Fruit fly (Drosophila melanogaster) whole organism, embryonic: Measurements from ENCODE around the gene Exn.
A peak's percentile ranks its signal among the peaks of the same experiment; 100 is the strongest.

Experiments used
- Bgb ChIP-seq: fragments of 200-800 bp; sonication (Bioruptor generic); IDR thresholded peaks from 2 replicates; pipeline ENCODE4 v1.3.6; 2022; ENCODE audit warnings: missing biosample characterization, missing genetic modification characterization; ENCODE audit not compliant: partially characterized antibody
- Blimp-1 ChIP-seq: fragments of 200-800 bp; sonication (Bioruptor generic); optimal IDR thresholded peaks from 3 replicates; lab custom pipeline; 2018; ENCODE audit warnings: missing biosample characterization, missing genetic modification characterization, mild to moderate bottlenecking, moderate library complexity, missing genetic modification reagents
- C15 ChIP-seq: fragments of 200-800 bp; sonication (Bioruptor generic); IDR thresholded peaks from 3 replicates; pipeline ENCODE4 v1.3.6; 2022; ENCODE audit warnings: missing biosample characterization, missing genetic modification characterization
- CG11696 ChIP-seq: fragments of 200-800 bp; sonication (Bioruptor generic); IDR thresholded peaks from 2 replicates; pipeline ENCODE4 v1.3.6; 2022; ENCODE audit warnings: missing biosample characterization, missing genetic modification characterization
- CG12391 ChIP-seq: fragments of 200-800 bp; sonication (Bioruptor generic); optimal IDR thresholded peaks from 3 replicates; lab custom pipeline; 2018; ENCODE audit warnings: missing biosample characterization, mild to moderate bottlenecking, missing genetic modification characterization, moderate library complexity
- CG13424 ChIP-seq: fragments of 200-800 bp; sonication (Bioruptor generic); optimal IDR thresholded peaks from 2 replicates; lab custom pipeline; 2019; ENCODE audit warnings: missing biosample characterization, mild to moderate bottlenecking, missing genetic modification characterization, moderate library complexity
- CG14014 ChIP-seq: fragments of 200-800 bp; sonication (Bioruptor generic); IDR thresholded peaks from 2 replicates; pipeline ENCODE4 v1.3.6; 2022; ENCODE audit warnings: missing biosample characterization, missing genetic modification characterization
- CG15601 ChIP-seq: fragments of 200-800 bp; sonication (Bioruptor generic); optimal IDR thresholded peaks from 3 replicates; lab custom pipeline; 2019; ENCODE audit warnings: missing biosample characterization, mild to moderate bottlenecking, missing genetic modification characterization, moderate library complexity
- CG15696 ChIP-seq: fragments of 200-800 bp; sonication (Bioruptor generic); optimal IDR thresholded peaks from 2 replicates; lab custom pipeline; 2019; ENCODE audit warnings: missing biosample characterization, mild to moderate bottlenecking, missing genetic modification characterization, moderate library complexity
- CG17361 ChIP-seq: fragments of 200-800 bp; sonication (Bioruptor generic); IDR thresholded peaks from 3 replicates; pipeline ENCODE4 v1.3.6; 2022; ENCODE audit warnings: missing biosample characterization, missing genetic modification characterization
- CG1792 ChIP-seq: fragments of 200-800 bp; sonication (Bioruptor generic); optimal IDR thresholded peaks from 2 replicates; lab custom pipeline; 2016; ENCODE audit warnings: missing biosample characterization, missing genetic modification characterization
- CG2120 ChIP-seq: fragments of 200-800 bp; sonication (Bioruptor generic); optimal IDR thresholded peaks from 3 replicates; lab custom pipeline; 2016; ENCODE audit warnings: missing biosample characterization, missing genetic modification characterization
- CG2712 ChIP-seq: fragments of 200-800 bp; optimal IDR thresholded peaks from 3 replicates; lab custom pipeline; 2019; ENCODE audit warnings: missing biosample characterization, mild to moderate bottlenecking, missing genetic modification characterization, moderate library complexity
- CG3163 ChIP-seq: fragments of 200-800 bp; sonication (Bioruptor generic); optimal IDR thresholded peaks from 3 replicates; lab custom pipeline; 2016; ENCODE audit warnings: missing biosample characterization, missing genetic modification characterization
- CG32532 ChIP-seq: fragments of 200-800 bp; sonication (Bioruptor generic); IDR thresholded peaks from 2 replicates; pipeline ENCODE4 v1.3.6; 2022; ENCODE audit warnings: missing biosample characterization, missing genetic modification characterization
- CG34422 ChIP-seq: fragments of 200-800 bp; sonication (Bioruptor generic); IDR thresholded peaks from 3 replicates; pipeline ENCODE4 v1.3.6; 2022; ENCODE audit warnings: missing biosample characterization, missing genetic modification characterization
- CG6272 ChIP-seq: fragments of 200-800 bp; sonication (Bioruptor generic); IDR thresholded peaks from 2 replicates; pipeline ENCODE4 v1.3.6; 2022; ENCODE audit warnings: missing biosample characterization, missing genetic modification characterization
- CG7271 ChIP-seq: fragments of 200-800 bp; sonication (Bioruptor generic); optimal IDR thresholded peaks from 2 replicates; lab custom pipeline; 2018; ENCODE audit warnings: missing biosample characterization, mild to moderate bottlenecking, missing genetic modification characterization, moderate library complexity
- CG7556 ChIP-seq: fragments of 200-800 bp; sonication (Bioruptor generic); optimal IDR thresholded peaks from 2 replicates; lab custom pipeline; 2017; ENCODE audit warnings: missing biosample characterization, mild to moderate bottlenecking, missing genetic modification characterization
- CG8388 ChIP-seq: fragments of 200-800 bp; sonication (Bioruptor generic); optimal IDR thresholded peaks from 2 replicates; lab custom pipeline; 2019; ENCODE audit warnings: missing biosample characterization, mild to moderate bottlenecking, missing genetic modification characterization, moderate library complexity
- CG8478 ChIP-seq: fragments of >200 bp; optimal IDR thresholded peaks from 2 replicates; lab custom pipeline; 2018
- CG8765 ChIP-seq: fragments of 200-800 bp; sonication (Bioruptor generic); IDR thresholded peaks from 2 replicates; pipeline ENCODE4 v1.3.6; 2022; ENCODE audit warnings: missing biosample characterization, missing genetic modification characterization
- CG9817 ChIP-seq: fragments of 200-800 bp; sonication (Bioruptor generic); optimal IDR thresholded peaks from 2 replicates; lab custom pipeline; 2018; ENCODE audit warnings: missing biosample characterization, mild to moderate bottlenecking, missing genetic modification characterization, moderate library complexity
- D ChIP-seq, 2 experiments: fragments of 200-800 bp in 1 of 2; fragments of >200 bp in 1 of 2; sonication (Bioruptor generic) in 1 of 2; optimal IDR thresholded peaks; 2 replicates in 1 of 2; 3 replicates in 1 of 2; lab custom pipeline; 2017; ENCODE audit warnings: mild to moderate bottlenecking in 1 of 2, missing biosample characterization in 1 of 2, missing genetic modification characterization in 1 of 2, missing genetic modification reagents in 1 of 2
- Deaf1 ChIP-seq: fragments of 200-800 bp; optimal IDR thresholded peaks from 3 replicates; lab custom pipeline; 2019; ENCODE audit warnings: missing biosample characterization, mild to moderate bottlenecking, missing genetic modification characterization, moderate library complexity
- Dfd ChIP-seq, 2 experiments: fragments of >200 bp; optimal IDR thresholded peaks; 2 replicates each; lab custom pipeline; 2017; ENCODE audit warnings: missing biosample characterization in 2 of 2, missing genetic modification characterization in 2 of 2
- Gsc ChIP-seq: fragments of 200-800 bp; sonication (Bioruptor generic); IDR thresholded peaks from 2 replicates; pipeline ENCODE4 v1.3.6; 2022; ENCODE audit warnings: missing biosample characterization, missing genetic modification characterization
- Med ChIP-seq: fragments of 200-800 bp; sonication (Bioruptor generic); peaks from one replicate; lab custom pipeline; 2016; ENCODE audit warnings: missing biosample characterization, missing genetic modification characterization, mild to moderate bottlenecking, inconsistent platforms, moderate library complexity
- NC2α ChIP-seq: fragments of 200-800 bp; sonication (Bioruptor generic); optimal IDR thresholded peaks from 2 replicates; lab custom pipeline; 2016; ENCODE audit warnings: missing biosample characterization, missing genetic modification characterization
- Nf-YA ChIP-seq: fragments of 200-800 bp; sonication (Bioruptor generic); IDR thresholded peaks from 2 replicates; pipeline ENCODE4 v1.3.6; 2022; ENCODE audit warnings: missing biosample characterization, missing genetic modification characterization
- Optix ChIP-seq: fragments of 200-800 bp; sonication (Bioruptor generic); IDR thresholded peaks from 3 replicates; pipeline ENCODE4 v1.3.6; 2022; ENCODE audit warnings: missing biosample characterization, missing genetic modification characterization
- bcd ChIP-seq: fragments of 200-800 bp; sonication (Bioruptor generic); optimal IDR thresholded peaks from 2 replicates; lab custom pipeline; 2017; ENCODE audit warnings: missing biosample characterization, mild to moderate bottlenecking, missing genetic modification characterization
- cad ChIP-seq: fragments of >200 bp; optimal IDR thresholded peaks from 2 replicates; lab custom pipeline; 2017; ENCODE audit warnings: missing biosample characterization, missing genetic modification characterization
- caup ChIP-seq: fragments of 200-800 bp; sonication (Bioruptor generic); optimal IDR thresholded peaks from 3 replicates; lab custom pipeline; 2017; ENCODE audit warnings: missing biosample characterization, mild to moderate bottlenecking, missing genetic modification characterization, moderate library complexity; ENCODE audit not compliant: severe bottlenecking
- danr ChIP-seq: fragments of 200-800 bp; sonication (Bioruptor generic); IDR thresholded peaks from 2 replicates; pipeline ENCODE4 v1.3.6; 2022; ENCODE audit warnings: missing biosample characterization, missing genetic modification characterization
- eve ChIP-seq, 2 experiments: fragments of >200 bp; optimal IDR thresholded peaks; 2 replicates each; lab custom pipeline; 2017; ENCODE audit warnings: missing biosample characterization in 2 of 2, missing genetic modification characterization in 2 of 2
- ewg ChIP-seq: fragments of 200-800 bp; sonication (Bioruptor generic); optimal IDR thresholded peaks from 3 replicates; lab custom pipeline; 2017; ENCODE audit warnings: mild to moderate bottlenecking, missing biosample characterization, missing genetic modification reagents, missing genetic modification characterization
- grau ChIP-seq: fragments of 200-800 bp; optimal IDR thresholded peaks from 3 replicates; lab custom pipeline; 2019; ENCODE audit warnings: missing biosample characterization, mild to moderate bottlenecking, missing genetic modification characterization, moderate library complexity
- maf-S ChIP-seq: fragments of 200-800 bp; sonication (Bioruptor generic); optimal IDR thresholded peaks from 2 replicates; lab custom pipeline; 2016; ENCODE audit warnings: missing biosample characterization, missing genetic modification characterization
- oc ChIP-seq: fragments of 200-800 bp; sonication (Bioruptor generic); optimal IDR thresholded peaks from 2 replicates; lab custom pipeline; 2018; ENCODE audit warnings: missing biosample characterization, mild to moderate bottlenecking, missing genetic modification characterization, moderate library complexity
- org-1 ChIP-seq: fragments of 200-800 bp; sonication (Bioruptor generic); optimal IDR thresholded peaks from 2 replicates; lab custom pipeline; 2017; ENCODE audit warnings: missing biosample characterization, missing genetic modification characterization
- pfk ChIP-seq: fragments of 200-800 bp; sonication (Bioruptor generic); optimal IDR thresholded peaks from 2 replicates; lab custom pipeline; 2018; ENCODE audit warnings: missing biosample characterization, mild to moderate bottlenecking, missing genetic modification characterization, moderate library complexity
- ro ChIP-seq: fragments of 200-800 bp; sonication (Bioruptor generic); IDR thresholded peaks from 2 replicates; pipeline ENCODE4 v1.3.6; 2022; ENCODE audit warnings: missing biosample characterization, missing genetic modification characterization
- sens-2 ChIP-seq: fragments of 200-800 bp; sonication (Bioruptor generic); IDR thresholded peaks from 2 replicates; pipeline ENCODE4 v1.3.6; 2022; ENCODE audit warnings: missing biosample characterization, missing genetic modification characterization
- seq ChIP-seq: fragments of 200-800 bp; sonication (Bioruptor generic); IDR thresholded peaks from 2 replicates; pipeline ENCODE4 v1.3.6; 2022; ENCODE audit warnings: missing biosample characterization, missing genetic modification characterization
- sisA ChIP-seq: fragments of 200-800 bp; sonication (Bioruptor generic); IDR thresholded peaks from 2 replicates; pipeline ENCODE4 v1.3.6; 2022; ENCODE audit warnings: missing biosample characterization, missing genetic modification characterization
- tgo ChIP-seq: fragments of 200-800 bp; sonication (Bioruptor generic); IDR thresholded peaks from 3 replicates; pipeline ENCODE4 v1.3.6; 2022; ENCODE audit warnings: missing biosample characterization, missing genetic modification characterization
- tio ChIP-seq: fragments of 200-800 bp; sonication (Bioruptor generic); optimal IDR thresholded peaks from 2 replicates; lab custom pipeline; 2017; ENCODE audit warnings: missing biosample characterization, missing genetic modification characterization, inconsistent platforms
- tup ChIP-seq: fragments of 200-800 bp; sonication (Bioruptor generic); optimal IDR thresholded peaks from 2 replicates; lab custom pipeline; 2016; ENCODE audit warnings: missing biosample characterization, mild to moderate bottlenecking, missing genetic modification characterization, moderate library complexity

Gene Exn

dm6 chr3L:17009715-17010491 is 40.1 kb downstream of the Exn start (continued):
- TF ChIP-seq CG14014 (GFP tag; lab: Robert Waterston, UW), result peak; percentile 14; the same call in 1 of the 2 replicates
- TF ChIP-seq eve (GFP tag; optimal IDR thresholded peaks at IDR 0.05; lab: Kevin White, UChicago), result no peak
- no peak for TF ChIP-seq sisA (GFP tag; lab: Robert Waterston, UW)
- peak; percentile 23; the same call in 1 of the 2 replicates for TF ChIP-seq seq (GFP tag; lab: Robert Waterston, UW)
- TF ChIP-seq D (optimal IDR thresholded peaks at IDR 0.05; lab: Kevin White, UChicago), result no peak
- TF ChIP-seq D (GFP tag; optimal IDR thresholded peaks at IDR 0.05; lab: Kevin White, UChicago), result no peak
- TF ChIP-seq bcd, result peak; percentile 25
- peak; percentile 100 for TF ChIP-seq Deaf1 (tag; lab: Kevin White, UChicago)
- no peak for TF ChIP-seq CG8388 (GFP tag; lab: Kevin White, UChicago)
- peak; percentile 22 for TF ChIP-seq CG2712 (tag; lab: Kevin White, UChicago)
- TF ChIP-seq CG11696 (GFP tag; lab: Robert Waterston, UW), result peak; percentile 95
- peak; percentile 22 for TF ChIP-seq CG9817 (tag; lab: Kevin White, UChicago)
- peak; percentile 14 for TF ChIP-seq CG1792 (GFP tag; lab: Kevin White, UChicago)
- peak; percentile 49; the same call in 1 of the 2 replicates for TF ChIP-seq Bgb (GFP tag; lab: Robert Waterston, UW)
- TF ChIP-seq C15 (GFP tag; lab: Robert Waterston, UW), result no peak
- peak; percentile 54 for TF ChIP-seq CG7556 (GFP tag; lab: Kevin White, UChicago)
- no peak for TF ChIP-seq CG3163
- peak; percentile 0 for TF ChIP-seq maf-S (GFP tag; lab: Kevin White, UChicago)
- TF ChIP-seq CG34422 (GFP tag; lab: Robert Waterston, UW), result peak; percentile 71; the same call in 1 of the 3 replicates
- TF ChIP-seq ro (GFP tag; lab: Robert Waterston, UW), result no peak
- TF ChIP-seq CG15601 (tag; lab: Kevin White, UChicago), result no peak
- TF ChIP-seq grau (tag; lab: Kevin White, UChicago), result peak; percentile 49
- no peak for TF ChIP-seq Blimp-1
- TF ChIP-seq CG32532, result peak; percentile 59
- TF ChIP-seq CG2120, result peak; percentile 49
- TF ChIP-seq tio (GFP tag; lab: Kevin White, UChicago), result peak; percentile 52
- no peak for TF ChIP-seq CG8765 (GFP tag; lab: Robert Waterston, UW)
- no peak for TF ChIP-seq danr (GFP tag; lab: Robert Waterston, UW)
- TF ChIP-seq CG12391 (tag; lab: Kevin White, UChicago), result peak; percentile 32
- no peak; the same call in 2 of the 3 replicates for TF ChIP-seq Optix (GFP tag; lab: Robert Waterston, UW)
- TF ChIP-seq sens-2 (GFP tag; lab: Robert Waterston, UW), result peak; percentile 55
- no peak for TF ChIP-seq NC2α (GFP tag; lab: Kevin White, UChicago)
- peak; percentile 84 for TF ChIP-seq CG8478 (lab: Kevin White, UChicago)
- TF ChIP-seq Dfd (GFP tag; optimal IDR thresholded peaks at IDR 0.05; lab: Kevin White, UChicago), result no peak
- TF ChIP-seq Med (GFP tag; lab: Kevin White, UChicago), result peak; percentile 87
- peak; percentile 26 for TF ChIP-seq CG15696
- TF ChIP-seq CG17361, result peak; percentile 27; the same call in 1 of the 3 replicates
- no peak for TF ChIP-seq ewg
- TF ChIP-seq CG7271 (tag; lab: Kevin White, UChicago), result no peak
- TF ChIP-seq pfk (GFP tag; lab: Kevin White, UChicago), result peak; percentile 39
- TF ChIP-seq CG6272 (GFP tag; lab: Robert Waterston, UW), result no peak
- no peak for TF ChIP-seq tup (GFP tag; lab: Kevin White, UChicago)
- peak; percentile 51 for TF ChIP-seq oc
- peak; percentile 33 for TF ChIP-seq caup
- no peak for TF ChIP-seq cad (GFP tag; lab: Kevin White, UChicago)
- no peak for TF ChIP-seq Nf-YA (GFP tag; lab: Robert Waterston, UW)
- peak; percentile 9 for TF ChIP-seq org-1 (GFP tag; lab: Kevin White, UChicago)
- TF ChIP-seq Gsc, result no peak
- peak; percentile 37 for TF ChIP-seq CG13424 (tag; lab: Kevin White, UChicago)
- peak; percentile 29; the same call in 2 of the 3 replicates for TF ChIP-seq tgo
